Worm (Caenorhabditis elegans): ENCODE results near the gene Y7A5A.9.

Y7A5A.9 gene

ce11 chrX:15844330-15844729 is 17.4 kb downstream of the Y7A5A.9 start:
- no peak for TF ChIP-seq ctbp-1 (GFP tag; IDR thresholded peaks at IDR 0.05)

ce11 chrX:15846552-15846951 is 19.6 kb downstream of the Y7A5A.9 start:
- TF ChIP-seq dve-1 (tag; optimal IDR thresholded peaks at IDR 0.05; ENCODE audit: insufficient read depth): peak; percentile 27
- no peak for TF ChIP-seq ceh-32 (tag; optimal IDR thresholded peaks at IDR 0.05; ENCODE audit: poor library complexity)
- TF ChIP-seq dmd-6 (GFP tag; IDR thresholded peaks at IDR 0.05): peak; percentile 21; the same call in 1 of the 2 replicates
- TF ChIP-seq daf-16 (GFP tag; optimal IDR thresholded peaks at IDR 0.05): no peak
- peak; percentile 17 for TF ChIP-seq daf-16 (tag; optimal IDR thresholded peaks at IDR 0.05)
- TF ChIP-seq nhr-28 (tag; optimal IDR thresholded peaks at IDR 0.05): peak; percentile 68
- peak; percentile 4 for TF ChIP-seq hlh-11 (tag; optimal IDR thresholded peaks at IDR 0.05)

ce11 chrX:15847543-15848087 is 20.6 kb downstream of the Y7A5A.9 start, which contains the start of gene F59F4.3:
Gene F59F4.3 (minus strand): TSS chrX:15847593.
- TF ChIP-seq nhr-28 (tag; optimal IDR thresholded peaks at IDR 0.05): peak; percentile 64
- TF ChIP-seq lsy-2 (tag; optimal IDR thresholded peaks at IDR 0.05): no peak
- peak; percentile 68 for TF ChIP-seq dve-1 (tag; optimal IDR thresholded peaks at IDR 0.05; ENCODE audit: insufficient read depth)
- TF ChIP-seq hlh-11 (tag; optimal IDR thresholded peaks at IDR 0.05): peak; percentile 3
- no peak for TF ChIP-seq daf-16 (GFP tag; optimal IDR thresholded peaks at IDR 0.05)
- TF ChIP-seq daf-16 (tag; optimal IDR thresholded peaks at IDR 0.05): peak; percentile 19
- peak; percentile 40 for TF ChIP-seq dmd-6 (GFP tag; IDR thresholded peaks at IDR 0.05)
- peak in 1 of 2 experiments; percentile 22 for TF ChIP-seq mdl-1 (tag; optimal IDR thresholded peaks at IDR 0.05)
- TF ChIP-seq hlh-30 (tag; optimal IDR thresholded peaks at IDR 0.05; ENCODE audit: insufficient read depth): peak; percentile 9
- TF ChIP-seq F37D6.2 (tag; optimal IDR thresholded peaks at IDR 0.05): no peak

- TF ChIP-seq daf-8 (GFP tag; IDR thresholded peaks at IDR 0.05): no peak
- TF ChIP-seq zip-11 (GFP tag; IDR thresholded peaks at IDR 0.05): no peak
- no peak for TF ChIP-seq spr-1 (tag; optimal IDR thresholded peaks at IDR 0.05)
- no peak for TF ChIP-seq snpc-1.2 (GFP tag; IDR thresholded peaks at IDR 0.05)
- TF ChIP-seq F10B5.3 (tag; optimal IDR thresholded peaks at IDR 0.05): no peak
- no peak for TF ChIP-seq unc-130 (GFP tag; optimal IDR thresholded peaks at IDR 0.05)
- no peak for TF ChIP-seq ceh-44 (GFP tag; IDR thresholded peaks at IDR 0.05)
- no peak for TF ChIP-seq Y105C5A.15 (GFP tag; IDR thresholded peaks at IDR 0.05)
- TF ChIP-seq Y5F2A.4 (GFP tag; optimal IDR thresholded peaks at IDR 0.05): no peak
- no peak for TF ChIP-seq T26A8.4 (GFP tag; IDR thresholded peaks at IDR 0.05)
- no peak for TF ChIP-seq nhr-48 (tag; optimal IDR thresholded peaks at IDR 0.05)
- TF ChIP-seq cey-2 (tag; optimal IDR thresholded peaks at IDR 0.05; ENCODE audit: borderline replicate concordance, insufficient read depth): no peak
- no peak for TF ChIP-seq snpc-4 (tag; optimal IDR thresholded peaks at IDR 0.05)
- no peak for TF ChIP-seq egl-43 (GFP tag; IDR thresholded peaks at IDR 0.05)
- TF ChIP-seq egl-27 (tag; optimal IDR thresholded peaks at IDR 0.05): no peak
- no peak for TF ChIP-seq lin-29 (GFP tag; IDR thresholded peaks at IDR 0.05)
Observed at ce11 chrX:15848867-15849266, 21.9 kb downstream of the Y7A5A.9 start.

ce11 chrX:15849397-15849935 is 22.5 kb downstream of the Y7A5A.9 start, which contains the start of gene acl-1:
Gene acl-1 (plus strand): TSS chrX:15849885.
- TF ChIP-seq lin-1 (GFP tag; IDR thresholded peaks at IDR 0.05) (no peak), lir-3 (tag; optimal IDR thresholded peaks at IDR 0.05) (no peak), F26F4.8 (GFP tag; conservative IDR thresholded peaks at IDR 0.05) (no peak), ama-1 (optimal IDR thresholded peaks at IDR 0.05) (no peak), mep-1 (tag; optimal IDR thresholded peaks at IDR 0.05) (peak; percentile 69), nhr-42 (GFP tag; IDR thresholded peaks at IDR 0.05) (no peak), lin-29 (GFP tag; IDR thresholded peaks at IDR 0.05) (no peak), mdl-1 (tag; optimal IDR thresholded peaks at IDR 0.05) (peak in 1 of 2 experiments; percentile 46), zip-11 (GFP tag; IDR thresholded peaks at IDR 0.05) (no peak), dmd-9 (GFP tag; IDR thresholded peaks at IDR 0.05) (peak; percentile 77), zag-1 (tag; optimal IDR thresholded peaks at IDR 0.05) (no peak), snpc-1.2 (GFP tag; IDR thresholded peaks at IDR 0.05) (no peak), hlh-11 (tag; optimal IDR thresholded peaks at IDR 0.05) (peak; percentile 65), ceh-82 (tag; optimal IDR thresholded peaks at IDR 0.05) (no peak), D1046.2 (GFP tag; IDR thresholded peaks at IDR 0.05) (0 out of 2 replicates have a peak, but pooled peaks have one; percentile 38), Y48G9A.11 (GFP tag; IDR thresholded peaks at IDR 0.05) (no peak), lin-39 (tag; optimal IDR thresholded peaks at IDR 0.05) (no peak), T20F7.1 (GFP tag; optimal IDR thresholded peaks at IDR 0.05) (peak; percentile 99), dve-1 (tag; optimal IDR thresholded peaks at IDR 0.05; ENCODE audit: insufficient read depth) (peak; percentile 25), vab-7 (GFP tag; IDR thresholded peaks at IDR 0.05) (no peak), F10B5.3 (tag; optimal IDR thresholded peaks at IDR 0.05) (no peak)

All from whole organism, L4 larva.